Worm (Caenorhabditis elegans) whole organism, L3 larva: ENCODE data around the gene mca-2.
"Not testable (repeated sequence)": the region's sequence is repeated elsewhere in the genome, so short reads cannot be mapped to it uniquely, and the experiment has no call there.

ENCODE experiments used
- R02D3.7 ChIP-seq: fragments of 150-350 bp; optimal IDR thresholded peaks from 2 replicates; lab custom pipeline; 2014; ENCODE audit warnings: missing biosample characterization, missing genetic modification characterization
- ZK546.5 ChIP-seq: sonication (generic microtip); optimal IDR thresholded peaks from 2 replicates; lab custom pipeline; 2017; ENCODE audit warnings: missing biosample characterization, missing genetic modification characterization
- aly-2 ChIP-seq: fragments of 150-350 bp; optimal IDR thresholded peaks from 2 replicates; lab custom pipeline; 2014; ENCODE audit warnings: missing biosample characterization, missing genetic modification characterization
- ceh-9 ChIP-seq: sonication (generic microtip); optimal IDR thresholded peaks from 2 replicates; lab custom pipeline; 2018; ENCODE audit warnings: missing biosample characterization, missing genetic modification characterization
- daf-12 ChIP-seq: fragments of 150-350 bp; optimal IDR thresholded peaks from 2 replicates; lab custom pipeline; 2014; ENCODE audit warnings: missing biosample characterization, missing genetic modification reagents, missing genetic modification characterization
- egl-27 ChIP-seq: sonication (generic microtip); optimal IDR thresholded peaks from 4 replicates; lab custom pipeline; 2017; ENCODE audit warnings: missing biosample characterization, missing genetic modification reagents, missing genetic modification characterization
- egl-5 ChIP-seq: fragments of 150-350 bp; optimal IDR thresholded peaks from 2 replicates; lab custom pipeline; 2017; ENCODE audit warnings: missing biosample characterization, missing genetic modification reagents, missing genetic modification characterization, inconsistent platforms
- elt-1 ChIP-seq: fragments of 150-350 bp; optimal IDR thresholded peaks from 2 replicates; lab custom pipeline; 2014; ENCODE audit warnings: missing biosample characterization, missing genetic modification characterization
- elt-2 ChIP-seq: sonication (generic microtip); optimal IDR thresholded peaks from 2 replicates; lab custom pipeline; 2016; ENCODE audit warnings: missing genetic modification reagents, mild to moderate bottlenecking, missing genetic modification characterization, missing compliant biosample characterization
- eor-1 ChIP-seq, 2 experiments: fragments of 150-350 bp; optimal IDR thresholded peaks; 2 replicates each; lab custom pipeline; 2014 to 2018; ENCODE audit warnings: missing biosample characterization in 2 of 2, missing genetic modification characterization in 2 of 2
- fkh-10 ChIP-seq: sonication (generic microtip); optimal IDR thresholded peaks from 2 replicates; lab custom pipeline; 2017; ENCODE audit warnings: missing biosample characterization, missing genetic modification reagents, missing genetic modification characterization
- hmg-11 ChIP-seq: sonication (generic microtip); optimal IDR thresholded peaks from 2 replicates; lab custom pipeline; 2016; ENCODE audit warnings: missing genetic modification characterization, missing compliant biosample characterization
- jun-1 ChIP-seq: fragments of 150-350 bp; optimal IDR thresholded peaks from 2 replicates; lab custom pipeline; 2014; ENCODE audit warnings: missing biosample characterization, missing genetic modification reagents, missing genetic modification characterization
- lin-15B ChIP-seq: fragments of 150-350 bp; optimal IDR thresholded peaks from 2 replicates; lab custom pipeline; 2014; ENCODE audit warnings: missing biosample characterization, missing genetic modification characterization
- lin-39 ChIP-seq: fragments of 150-350 bp; optimal IDR thresholded peaks from 2 replicates; lab custom pipeline; 2018; ENCODE audit warnings: missing biosample characterization, missing genetic modification reagents, missing genetic modification characterization
- lsy-12 ChIP-seq: sonication (generic microtip); optimal IDR thresholded peaks from 2 replicates; lab custom pipeline; 2016; ENCODE audit warnings: mild to moderate bottlenecking, missing genetic modification characterization, missing compliant biosample characterization
- mml-1 ChIP-seq: fragments of 150-350 bp; sonication (generic microtip); optimal IDR thresholded peaks from 3 replicates; lab custom pipeline; 2014; ENCODE audit warnings: missing biosample characterization, missing genetic modification characterization
- nfya-1 ChIP-seq: sonication (generic microtip); optimal IDR thresholded peaks from 2 replicates; lab custom pipeline; 2017; ENCODE audit warnings: missing genetic modification characterization, mild to moderate bottlenecking, missing compliant biosample characterization, antibody characterized with exemption, moderate library complexity; ENCODE audit not compliant: insufficient read depth
- nhr-11 ChIP-seq: fragments of 150-350 bp; optimal IDR thresholded peaks from 2 replicates; lab custom pipeline; 2014; ENCODE audit warnings: missing biosample characterization, missing genetic modification characterization
- nhr-12 ChIP-seq: fragments of 150-350 bp; optimal IDR thresholded peaks from 2 replicates; lab custom pipeline; 2014; ENCODE audit warnings: missing biosample characterization, missing genetic modification characterization
- nhr-23 ChIP-seq: fragments of 150-350 bp; optimal IDR thresholded peaks from 2 replicates; lab custom pipeline; 2014; ENCODE audit warnings: missing biosample characterization, missing genetic modification reagents, missing genetic modification characterization
- nhr-28 ChIP-seq: fragments of 150-350 bp; optimal IDR thresholded peaks from 2 replicates; lab custom pipeline; 2014; ENCODE audit warnings: missing biosample characterization, missing genetic modification characterization
- nhr-43 ChIP-seq: sonication (generic microtip); optimal IDR thresholded peaks from 2 replicates; lab custom pipeline; 2016; ENCODE audit warnings: mild to moderate bottlenecking, missing genetic modification characterization, missing compliant biosample characterization; ENCODE audit not compliant: poor library complexity, severe bottlenecking
- nhr-67 ChIP-seq: fragments of 150-350 bp; optimal IDR thresholded peaks from 2 replicates; lab custom pipeline; 2014; ENCODE audit warnings: missing biosample characterization, missing genetic modification characterization
- nhr-76 ChIP-seq: fragments of 150-350 bp; sonication (generic microtip); optimal IDR thresholded peaks from 5 replicates; lab custom pipeline; 2014; ENCODE audit warnings: missing biosample characterization, missing genetic modification characterization
- pha-4 ChIP-seq: fragments of 150-350 bp; optimal IDR thresholded peaks from 2 replicates; lab custom pipeline; 2014; ENCODE audit warnings: missing biosample characterization, missing genetic modification reagents, missing genetic modification characterization
- pqm-1 ChIP-seq: fragments of 150-350 bp; optimal IDR thresholded peaks from 2 replicates; lab custom pipeline; 2017; ENCODE audit warnings: missing biosample characterization, missing genetic modification characterization, inconsistent platforms
- sea-2 ChIP-seq: fragments of 150-350 bp; sonication (generic microtip); optimal IDR thresholded peaks from 4 replicates; lab custom pipeline; 2014; ENCODE audit warnings: missing biosample characterization, missing genetic modification reagents, missing genetic modification characterization
- tbx-2 ChIP-seq: sonication (generic microtip); optimal IDR thresholded peaks from 2 replicates; lab custom pipeline; 2016; ENCODE audit warnings: mild to moderate bottlenecking, missing genetic modification characterization, missing compliant biosample characterization
- unc-62 ChIP-seq: fragments of 150-350 bp; sonication (generic microtip); optimal IDR thresholded peaks from 4 replicates; lab custom pipeline; 2014; ENCODE audit warnings: missing biosample characterization, missing genetic modification reagents, missing genetic modification characterization
- zag-1 ChIP-seq: fragments of 150-350 bp; optimal IDR thresholded peaks from 2 replicates; lab custom pipeline; 2014; ENCODE audit warnings: missing biosample characterization, missing genetic modification characterization
- ztf-4 ChIP-seq: fragments of 150-350 bp; optimal IDR thresholded peaks from 2 replicates; lab custom pipeline; 2014; ENCODE audit warnings: missing biosample characterization, missing genetic modification characterization

Gene mca-2

ce11 chrIV:2051195-2051594, 32.6 kb upstream of the mca-2 start, which contains the start of gene R05C11.4:
Gene R05C11.4, plus strand, starts transcription at chrIV:2051495.
- not testable (repeated sequence) for TF ChIP-seq elt-2, lsy-12, jun-1 (tag; lab: Kevin White, UChicago)

ce11 chrIV:2052337-2052736, 31.5 kb upstream of the mca-2 start:
- TF ChIP-seq hmg-11 (tag; lab: Kevin White, UChicago) (peak; percentile 2), tbx-2 (tag; lab: Kevin White, UChicago) (peak; percentile 21), nfya-1 (tag; lab: Kevin White, UChicago) (peak; percentile 11), daf-12 (tag; lab: Kevin White, UChicago) (no peak)
- TF ChIP-seq, all 47 proteins: peak for 3

- TF ChIP-seq lin-39 (tag; lab: Kevin White, UChicago) (peak; percentile 86), egl-5 (tag; lab: Kevin White, UChicago) (peak; percentile 15), lin-15B (tag; lab: Kevin White, UChicago) (no peak), nfya-1 (tag; lab: Kevin White, UChicago) (peak; percentile 61), tbx-2 (tag; lab: Kevin White, UChicago) (no peak), nhr-76 (tag; lab: Kevin White, UChicago) (no peak), ceh-9 (peak; percentile 16), fkh-10 (GFP tag; lab: Kevin White, UChicago) (peak; percentile 75)
These were observed 30.2 kb upstream of the mca-2 start for ce11 chrIV:2053591-2053990.

DNA sequence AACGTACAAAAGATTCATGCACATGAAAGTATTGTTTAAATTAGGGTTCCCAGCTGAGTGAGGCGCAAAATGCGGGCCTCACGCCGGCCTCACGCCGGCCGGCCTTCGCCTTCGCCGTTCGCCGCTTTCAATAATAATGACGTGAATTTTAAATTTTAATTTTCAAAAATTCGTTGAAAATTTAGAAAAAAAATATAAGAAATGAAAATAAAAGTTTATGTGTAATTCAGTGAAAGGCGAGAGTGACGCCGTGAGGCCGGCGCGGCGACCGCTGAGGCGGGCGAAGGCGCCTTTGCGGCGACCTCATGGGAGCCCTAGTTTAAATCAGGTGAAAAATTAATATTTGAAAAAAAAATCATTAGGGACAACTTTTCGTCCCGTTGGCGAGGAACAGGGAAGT, 26.4 kb upstream of the mca-2 start:
- no peak for TF ChIP-seq mml-1 (tag; lab: Kevin White, UChicago)
- TF ChIP-seq eor-1 (tag; optimal IDR thresholded peaks at IDR 0.05; lab: Kevin White, UChicago): no peak
- no peak for TF ChIP-seq nhr-11 (tag; lab: Kevin White, UChicago)
- TF ChIP-seq egl-27 (tag; lab: Kevin White, UChicago): no peak
- TF ChIP-seq egl-5 (tag; lab: Kevin White, UChicago): no peak
- no peak for TF ChIP-seq daf-12 (tag; lab: Kevin White, UChicago)
- no peak for TF ChIP-seq ztf-4 (tag; lab: Kevin White, UChicago)
- TF ChIP-seq aly-2: no peak
- TF ChIP-seq nhr-43 (tag; lab: Kevin White, UChicago): no peak
- TF ChIP-seq ZK546.5 (tag; lab: Kevin White, UChicago): no peak

DNA sequence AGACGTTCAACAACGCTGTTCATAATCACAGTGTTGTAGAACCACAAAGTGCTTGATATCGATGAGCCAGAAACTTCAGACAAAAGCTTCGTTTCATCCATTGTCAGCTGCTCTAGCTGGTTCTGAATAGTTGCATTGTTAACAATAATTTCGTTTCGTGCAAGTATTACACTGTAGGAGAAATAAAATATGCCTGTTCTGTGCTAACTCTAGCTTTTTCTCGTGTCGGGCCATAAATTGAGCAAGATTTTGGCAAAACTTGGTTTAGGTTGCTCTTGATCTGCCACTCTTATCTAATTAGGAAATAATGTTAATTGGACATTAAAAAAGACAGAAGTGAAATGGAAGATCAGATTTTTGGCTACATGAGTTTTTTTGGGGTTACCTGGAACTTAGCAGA, 24.8 kb upstream of the mca-2 start, which contains the start of gene R05C11.2:
Gene R05C11.2, minus strand, starts transcription at position 101 of the 400 bp plus-strand sequence.
- TF ChIP-seq elt-2 (tag; lab: Kevin White, UChicago) (no peak), fkh-10 (GFP tag; lab: Kevin White, UChicago) (no peak), unc-62 (GFP tag; lab: Kevin White, UChicago) (no peak)

ce11 chrIV:2065895-2066294, 17.9 kb upstream of the mca-2 start, which contains the start of gene arrd-26:
Gene arrd-26, plus strand, starts transcription at chrIV:2066195.
- TF ChIP-seq pqm-1 (tag; lab: Kevin White, UChicago) (no peak), tbx-2 (tag; lab: Kevin White, UChicago) (no peak), unc-62 (GFP tag; lab: Kevin White, UChicago) (no peak), zag-1 (tag; lab: Kevin White, UChicago) (no peak), ztf-4 (tag; lab: Kevin White, UChicago) (no peak), nhr-67 (tag; lab: Kevin White, UChicago) (no peak), lin-15B (tag; lab: Kevin White, UChicago) (no peak), mml-1 (tag; lab: Kevin White, UChicago) (no peak)

DNA sequence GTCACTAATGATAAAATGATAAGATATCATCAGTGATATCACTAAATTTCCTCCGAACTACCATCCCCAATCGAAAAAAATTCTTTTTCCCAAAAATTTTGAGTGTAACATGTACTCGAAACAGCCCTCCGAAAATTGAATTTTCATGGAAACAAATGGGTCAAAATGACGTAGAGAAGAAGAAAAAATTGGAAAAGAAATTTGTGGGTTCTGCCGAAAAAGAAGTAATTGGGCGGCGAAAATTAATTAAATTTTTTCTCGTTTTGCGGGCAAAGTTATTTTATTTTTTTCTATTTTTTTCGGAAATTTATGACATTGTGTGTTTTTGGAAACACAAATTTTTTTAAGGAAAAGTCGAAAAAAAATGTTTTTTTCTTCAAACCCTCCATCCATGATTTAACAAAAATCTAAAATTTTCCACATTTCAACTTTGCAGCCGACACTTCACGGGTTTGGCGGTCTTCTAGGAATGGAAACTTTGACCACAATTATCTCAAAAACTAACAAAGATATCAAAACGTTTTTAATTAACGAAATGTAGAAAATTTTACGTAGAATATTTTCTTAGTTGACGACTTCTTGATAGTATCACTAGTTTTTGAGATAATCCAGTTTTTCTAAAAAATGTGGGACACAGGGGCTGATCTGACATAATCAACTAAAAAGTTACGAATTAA, 6.5 kb upstream of the mca-2 start:
- TF ChIP-seq nhr-12: no peak
- no peak for TF ChIP-seq nhr-76 (tag; lab: Kevin White, UChicago)
- no peak for TF ChIP-seq nhr-23 (tag; lab: Kevin White, UChicago)
- no peak for TF ChIP-seq lin-39 (tag; lab: Kevin White, UChicago)
- no peak for TF ChIP-seq elt-1 (tag; lab: Kevin White, UChicago)
- TF ChIP-seq nhr-11 (tag; lab: Kevin White, UChicago): no peak
- no peak for TF ChIP-seq egl-5 (tag; lab: Kevin White, UChicago)
- TF ChIP-seq hmg-11 (tag; lab: Kevin White, UChicago): no peak
- no peak for TF ChIP-seq tbx-2 (tag; lab: Kevin White, UChicago)
- TF ChIP-seq pha-4 (tag; lab: Kevin White, UChicago): no peak
- TF ChIP-seq R02D3.7 (tag; lab: Kevin White, UChicago): no peak
- TF ChIP-seq nhr-28: no peak
- TF ChIP-seq jun-1 (tag; lab: Kevin White, UChicago): no peak
- no peak for TF ChIP-seq sea-2 (GFP tag; lab: Kevin White, UChicago)
- no peak for TF ChIP-seq unc-62 (GFP tag; lab: Kevin White, UChicago)
- TF ChIP-seq lsy-12 (tag; lab: Kevin White, UChicago): no peak
- TF ChIP-seq, all 47 proteins: peak for 0
